Worm (Caenorhabditis elegans) whole organism, L4/young adult: ENCODE results near the gene fbxb-107.

Source experiments
- W03F9.2 ChIP-seq: fragments of 150-350 bp; optimal IDR thresholded peaks from 2 replicates; lab custom pipeline; 2014; ENCODE audit warnings: missing biosample characterization, missing genetic modification characterization
- dao-5 ChIP-seq: sonication (generic microtip); optimal IDR thresholded peaks from 2 replicates; lab custom pipeline; 2016; ENCODE audit warnings: missing genotype, missing genetic modification characterization, moderate library complexity, missing compliant biosample characterization
- him-1 ChIP-seq: sonication (generic microtip); optimal IDR thresholded peaks from 2 replicates; lab custom pipeline; 2016; ENCODE audit warnings: missing genotype, missing genetic modification reagents, missing genetic modification characterization, missing compliant biosample characterization

DNA sequence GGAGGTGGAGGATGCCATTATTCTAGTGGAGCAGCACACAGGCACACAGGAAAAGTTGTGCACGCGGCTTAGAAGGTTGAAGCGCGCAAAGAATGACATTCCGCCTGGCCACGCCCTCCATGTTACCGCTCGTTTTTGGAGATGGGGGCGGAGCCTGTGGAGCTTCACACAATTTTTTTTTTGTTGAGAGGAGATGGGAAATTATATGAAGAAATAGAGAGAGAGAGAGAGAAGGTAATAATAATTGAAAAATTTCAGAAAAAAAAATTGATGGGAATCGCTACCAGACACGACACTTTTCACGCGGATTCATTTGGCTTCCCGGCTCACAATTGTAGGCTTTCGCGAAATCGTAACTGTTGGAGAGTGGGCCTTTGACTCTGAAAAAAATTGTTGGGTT lies 41.2 kb upstream of the fbxb-107 start, which contains the start of gene T05A8.3:
- TF ChIP-seq dao-5 (tag; lab: Kevin White, UChicago) (no peak), W03F9.2 (no peak), him-1 (tag; lab: Kevin White, UChicago) (no peak)
